Fruit fly (Drosophila melanogaster): Measurements from ENCODE around the gene for.

The for gene

dm6 chr2L:3587286-3587685 lies 69.5 kb downstream of the for start:
- TF ChIP-seq psq (GFP tag; optimal IDR thresholded peaks at IDR 0.05) (peak; percentile 13), Myc (optimal IDR thresholded peaks at IDR 0.05) (no peak), Hr78 (GFP tag; optimal IDR thresholded peaks at IDR 0.05) (no peak), ey (GFP tag; optimal IDR thresholded peaks at IDR 0.05) (peak; percentile 51), rgr (GFP tag; optimal IDR thresholded peaks at IDR 0.05) (peak; percentile 43), Rel (GFP tag; optimal IDR thresholded peaks at IDR 0.05) (no peak), Rel (tag; optimal IDR thresholded peaks at IDR 0.05) (no peak), h (GFP tag; optimal IDR thresholded peaks at IDR 0.05) (peak; percentile 61), woc (GFP tag; optimal IDR thresholded peaks at IDR 0.05) (peak; percentile 20), Hnf4 (GFP tag; optimal IDR thresholded peaks at IDR 0.05) (peak; percentile 61), Sp1 (GFP tag; optimal IDR thresholded peaks at IDR 0.05) (peak; percentile 50), foxo (GFP tag; optimal IDR thresholded peaks at IDR 0.05) (peak in 1 of 2 experiments; percentile 40), OdsH (GFP tag; optimal IDR thresholded peaks at IDR 0.05) (peak; percentile 61), br (GFP tag; optimal IDR thresholded peaks at IDR 0.05) (peak; percentile 29), fru (GFP tag; optimal IDR thresholded peaks at IDR 0.05) (peak; percentile 58), CG9705 (GFP tag; optimal IDR thresholded peaks at IDR 0.05) (no peak), dmrt93B (GFP tag; optimal IDR thresholded peaks at IDR 0.05) (peak; percentile 16), HLH106 (tag; optimal IDR thresholded peaks at IDR 0.05) (peak; percentile 44)

DNA sequence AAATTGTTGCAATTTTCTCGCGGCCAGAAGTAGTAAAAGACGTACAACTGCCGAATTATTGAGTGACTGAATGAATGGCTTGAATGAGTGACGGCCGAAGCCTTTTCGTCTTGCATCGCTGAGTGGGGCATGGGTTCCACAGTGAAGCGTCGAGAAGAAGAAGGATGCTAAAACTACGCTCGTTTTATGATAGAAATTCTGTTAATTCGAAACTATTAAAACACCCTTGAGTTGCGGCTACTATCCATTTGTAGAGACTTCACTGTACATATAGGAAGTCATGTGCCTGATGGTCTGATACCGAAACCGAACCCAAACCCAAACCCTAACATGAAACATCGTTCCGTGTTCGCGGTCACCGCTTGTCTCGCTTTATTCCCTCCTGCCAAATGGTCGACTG lies 71.4 kb downstream of the for start:
- no peak for TF ChIP-seq Dfd (GFP tag; optimal IDR thresholded peaks at IDR 0.05)
- TF ChIP-seq woc (GFP tag; optimal IDR thresholded peaks at IDR 0.05): peak; percentile 2
- no peak for TF ChIP-seq Dif (GFP tag; optimal IDR thresholded peaks at IDR 0.05; ENCODE audit: partially characterized antibody)
- peak in 1 of 2 experiments; percentile 21 for TF ChIP-seq foxo (GFP tag; optimal IDR thresholded peaks at IDR 0.05)
- TF ChIP-seq h (GFP tag; optimal IDR thresholded peaks at IDR 0.05): peak; percentile 8

DNA sequence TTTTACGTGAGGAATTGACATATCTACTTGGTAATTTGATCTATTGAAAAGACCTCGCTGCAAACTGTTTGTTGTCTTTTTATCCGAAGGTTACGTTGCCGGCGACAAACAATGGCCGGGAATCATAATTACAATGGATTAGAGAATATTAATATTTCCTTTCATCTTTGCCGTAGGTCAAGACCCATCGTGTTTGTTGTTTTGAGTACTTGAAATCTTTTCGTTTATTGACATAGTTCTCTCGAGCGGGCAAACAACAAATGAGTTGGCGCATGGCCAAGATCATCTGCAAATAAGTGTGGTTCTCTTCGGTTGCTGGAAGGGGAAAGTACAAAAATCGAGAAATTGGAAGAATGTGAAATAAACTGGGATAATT lies 72.5 kb downstream of the for start:
- TF ChIP-seq brk (GFP tag; optimal IDR thresholded peaks at IDR 0.05): no peak
- no peak for TF ChIP-seq Mio (GFP tag; optimal IDR thresholded peaks at IDR 0.05)
- TF ChIP-seq woc (GFP tag; optimal IDR thresholded peaks at IDR 0.05): no peak
- no peak for TF ChIP-seq Jra (GFP tag; optimal IDR thresholded peaks at IDR 0.05)
- TF ChIP-seq dsf (GFP tag; optimal IDR thresholded peaks at IDR 0.05; ENCODE audit: borderline replicate concordance): no peak
- TF ChIP-seq jim (GFP tag; optimal IDR thresholded peaks at IDR 0.05): no peak
- TF ChIP-seq HLH106 (tag; optimal IDR thresholded peaks at IDR 0.05): no peak
- no peak for TF ChIP-seq pan (optimal IDR thresholded peaks at IDR 0.05)
- TF ChIP-seq rgr (GFP tag; optimal IDR thresholded peaks at IDR 0.05): no peak
- no peak for TF ChIP-seq N (GFP tag; optimal IDR thresholded peaks at IDR 0.05)
- TF ChIP-seq Dif (GFP tag; optimal IDR thresholded peaks at IDR 0.05; ENCODE audit: partially characterized antibody): no peak
- no peak for TF ChIP-seq Hr78 (GFP tag; optimal IDR thresholded peaks at IDR 0.05)

dm6 chr2L:3583405-3584295 lies 73.1 kb downstream of the for start:
- peak; percentile 26 for TF ChIP-seq fru (GFP tag; optimal IDR thresholded peaks at IDR 0.05)
- TF ChIP-seq Mio (GFP tag; optimal IDR thresholded peaks at IDR 0.05): no peak
- peak; percentile 22 for TF ChIP-seq rgr (GFP tag; optimal IDR thresholded peaks at IDR 0.05)
- no peak for TF ChIP-seq woc (GFP tag; optimal IDR thresholded peaks at IDR 0.05)
- TF ChIP-seq HLH106 (tag; optimal IDR thresholded peaks at IDR 0.05): peak; percentile 14
- TF ChIP-seq br (GFP tag; optimal IDR thresholded peaks at IDR 0.05): peak; percentile 12
- no peak for TF ChIP-seq dl (GFP tag; optimal IDR thresholded peaks at IDR 0.05; ENCODE audit: insufficient read depth in 1 of 2, partially characterized antibody in 2 of 2)
- peak; percentile 28 for TF ChIP-seq ey (GFP tag; optimal IDR thresholded peaks at IDR 0.05)
- TF ChIP-seq foxo (GFP tag; optimal IDR thresholded peaks at IDR 0.05): peak in 1 of 2 experiments; percentile 25
- no peak for TF ChIP-seq Vsx2 (GFP tag; optimal IDR thresholded peaks at IDR 0.05; ENCODE audit: partially characterized antibody)
- peak; percentile 18 for TF ChIP-seq h (GFP tag; optimal IDR thresholded peaks at IDR 0.05)

DNA sequence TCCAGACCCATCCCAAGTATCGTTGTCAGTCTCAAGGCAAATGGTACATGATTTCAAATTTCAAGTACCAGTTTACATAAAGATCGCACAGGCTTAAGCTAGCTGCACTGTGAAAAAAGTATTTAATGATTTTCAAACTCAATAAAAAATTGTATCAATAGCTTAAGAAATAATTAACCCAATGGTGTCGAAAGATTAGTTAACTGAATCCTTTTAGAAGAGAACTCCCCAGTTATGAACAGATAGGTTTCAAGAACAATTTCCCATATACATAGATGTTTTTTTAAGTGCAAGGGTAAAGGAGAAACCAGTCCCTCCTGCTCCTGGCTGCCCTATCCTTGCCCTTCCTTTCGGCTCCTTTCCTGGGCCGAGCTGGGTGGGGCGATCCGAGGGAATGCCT lies 74.1 kb downstream of the for start:
- TF ChIP-seq Hr83 (GFP tag; optimal IDR thresholded peaks at IDR 0.05; ENCODE audit: poor library complexity, severe bottlenecking) (no peak), h (GFP tag; optimal IDR thresholded peaks at IDR 0.05) (peak; percentile 4), Hnf4 (GFP tag; optimal IDR thresholded peaks at IDR 0.05) (no peak), fru (GFP tag; optimal IDR thresholded peaks at IDR 0.05) (peak; percentile 19)
